Worm (Caenorhabditis elegans) whole organism, L4 larva: Measurements from ENCODE around the gene ril-2.
A peak's percentile ranks its signal among the peaks of the same experiment; 100 is the strongest.

Experiments
- D1046.2 ChIP-seq: fragments of 200-800 bp; sonication (Bioruptor generic); IDR thresholded peaks from 2 replicates; pipeline ENCODE4 v1.3.6; 2022; ENCODE audit warnings: missing genetic modification characterization, missing compliant biosample characterization
- R02D3.7 ChIP-seq: fragments of 150-350 bp; sonication (generic microtip); optimal IDR thresholded peaks from 3 replicates; lab custom pipeline; 2014; ENCODE audit warnings: missing biosample characterization, missing genetic modification characterization
- Y105C5A.15 ChIP-seq: fragments of 200-800 bp; sonication (Bioruptor generic); IDR thresholded peaks from 2 replicates; pipeline ENCODE4 v1.3.6; 2022; ENCODE audit warnings: missing genetic modification characterization, missing compliant biosample characterization
- Y75B8A.6 ChIP-seq: fragments of 200-800 bp; sonication (Bioruptor generic); IDR thresholded peaks from 2 replicates; pipeline ENCODE4 v1.3.6; 2022; ENCODE audit warnings: missing genetic modification reagents, missing genetic modification characterization, missing compliant biosample characterization
- arid-1 ChIP-seq: fragments of 200-800 bp; sonication (Bioruptor generic); conservative IDR thresholded peaks from 2 replicates; pipeline ENCODE4 v1.3.6; 2022; ENCODE audit warnings: missing genetic modification reagents, missing genetic modification characterization, missing compliant biosample characterization
- attf-4 ChIP-seq: sonication (generic microtip); optimal IDR thresholded peaks from 3 replicates; lab custom pipeline; 2017; ENCODE audit warnings: missing biosample characterization, missing genetic modification characterization
- ceh-20 ChIP-seq: fragments of 200-800 bp; sonication (Bioruptor generic); IDR thresholded peaks from 2 replicates; pipeline ENCODE4 v1.3.6; 2022; ENCODE audit warnings: missing genetic modification reagents, missing genetic modification characterization, missing compliant biosample characterization
- ceh-62 ChIP-seq: sonication (generic microtip); optimal IDR thresholded peaks from 2 replicates; lab custom pipeline; 2017; ENCODE audit warnings: missing biosample characterization, missing genetic modification characterization
- ces-1 ChIP-seq: fragments of 150-350 bp; sonication (generic microtip); optimal IDR thresholded peaks from 4 replicates; lab custom pipeline; 2014; ENCODE audit warnings: missing biosample characterization, missing genetic modification reagents, missing genetic modification characterization
- cey-2 ChIP-seq: sonication (generic microtip); optimal IDR thresholded peaks from 3 replicates; lab custom pipeline; 2017; ENCODE audit warnings: missing genetic modification characterization, mild to moderate bottlenecking, missing compliant biosample characterization, antibody characterized with exemption, borderline replicate concordance; ENCODE audit not compliant: insufficient read depth
- daf-16 ChIP-seq, 3 experiments: sonication (generic microtip); optimal IDR thresholded peaks; 2 replicates each; lab custom pipeline; 2016 to 2017; ENCODE audit warnings: missing genetic modification characterization in 3 of 3, missing genetic modification reagents in 3 of 3, mild to moderate bottlenecking in 2 of 3, missing compliant biosample characterization in 2 of 3, missing biosample characterization in 1 of 3, moderate library complexity in 1 of 3
- dmd-6 ChIP-seq: fragments of 200-800 bp; sonication (Bioruptor generic); IDR thresholded peaks from 2 replicates; pipeline ENCODE4 v1.3.6; 2022; ENCODE audit warnings: missing genetic modification reagents, missing genetic modification characterization, missing compliant biosample characterization
- duxl-1 ChIP-seq: sonication (generic microtip); optimal IDR thresholded peaks from 2 replicates; lab custom pipeline; 2016; ENCODE audit warnings: mild to moderate bottlenecking, missing genetic modification characterization, moderate library complexity, missing compliant biosample characterization; ENCODE audit not compliant: poor library complexity
- fos-1 ChIP-seq: fragments of 150-350 bp; optimal IDR thresholded peaks from 2 replicates; lab custom pipeline; 2014; ENCODE audit warnings: missing biosample characterization, missing genetic modification characterization
- hlh-11 ChIP-seq: fragments of 200-800 bp; sonication (Bioruptor generic); optimal IDR thresholded peaks from 2 replicates; lab custom pipeline; 2018; ENCODE audit warnings: mild to moderate bottlenecking, missing genetic modification characterization, missing compliant biosample characterization
- hlh-30 ChIP-seq: sonication (generic microtip); optimal IDR thresholded peaks from 2 replicates; lab custom pipeline; 2017; ENCODE audit warnings: antibody characterized with exemption, mild to moderate bottlenecking, missing genetic modification characterization, missing compliant biosample characterization; ENCODE audit not compliant: insufficient read depth
- lin-1 ChIP-seq: fragments of 200-800 bp; sonication (Bioruptor generic); IDR thresholded peaks from 2 replicates; pipeline ENCODE4 v1.3.6; 2022; ENCODE audit warnings: missing genetic modification reagents, missing genetic modification characterization, missing compliant biosample characterization
- lin-15B ChIP-seq: fragments of 150-350 bp; sonication (generic microtip); optimal IDR thresholded peaks from 3 replicates; lab custom pipeline; 2014; ENCODE audit warnings: missing biosample characterization, missing genetic modification characterization
- lin-38 ChIP-seq: fragments of 200-800 bp; sonication (Bioruptor generic); IDR thresholded peaks from 2 replicates; pipeline ENCODE4 v1.3.6; 2022; ENCODE audit warnings: missing genetic modification reagents, missing genetic modification characterization, missing compliant biosample characterization
- lin-39 ChIP-seq: fragments of 150-350 bp; optimal IDR thresholded peaks from 2 replicates; lab custom pipeline; 2014; ENCODE audit warnings: missing biosample characterization, missing genetic modification reagents, missing genetic modification characterization
- lsy-2 ChIP-seq, 2 experiments: fragments of 150-350 bp in 1 of 2; sonication (generic microtip) in 1 of 2; optimal IDR thresholded peaks; 2 replicates each; lab custom pipeline; 2014 to 2017; ENCODE audit warnings: missing biosample characterization in 2 of 2, missing genetic modification characterization in 2 of 2
- madf-5 ChIP-seq, 2 experiments: fragments of 200-800 bp; sonication (Bioruptor generic); IDR thresholded peaks; 2 replicates each; pipeline ENCODE4 v1.3.6; 2022; ENCODE audit warnings: missing compliant biosample characterization in 2 of 2, missing genetic modification characterization in 2 of 2
- mdl-1 ChIP-seq, 2 experiments: fragments of 150-350 bp in 1 of 2; sonication (generic microtip) in 1 of 2; optimal IDR thresholded peaks; 2 replicates each; lab custom pipeline; 2014 to 2017; ENCODE audit warnings: missing biosample characterization in 2 of 2, missing genetic modification characterization in 2 of 2
- mdt-29 ChIP-seq: fragments of 200-800 bp; sonication (Bioruptor generic); IDR thresholded peaks from 2 replicates; pipeline ENCODE4 v1.3.6; 2022; ENCODE audit warnings: missing genetic modification reagents, missing genetic modification characterization, missing compliant biosample characterization
- mep-1 ChIP-seq: fragments of 150-350 bp; sonication (generic microtip); optimal IDR thresholded peaks from 3 replicates; lab custom pipeline; 2014; ENCODE audit warnings: missing biosample characterization, missing genetic modification characterization
- mes-2 ChIP-seq: sonication (generic microtip); optimal IDR thresholded peaks from 2 replicates; lab custom pipeline; 2016; ENCODE audit warnings: missing genotype, mild to moderate bottlenecking, missing genetic modification characterization, missing compliant biosample characterization; ENCODE audit not compliant: poor library complexity, severe bottlenecking
- mxl-2 ChIP-seq: fragments of 200-800 bp; sonication (Bioruptor generic); conservative IDR thresholded peaks from 2 replicates; pipeline ENCODE4 v1.3.6; 2022; ENCODE audit warnings: missing genetic modification reagents, missing genetic modification characterization, missing compliant biosample characterization
- mxl-3 ChIP-seq: fragments of 200-800 bp; sonication (Bioruptor generic); optimal IDR thresholded peaks from 2 replicates; lab custom pipeline; 2018; ENCODE audit warnings: mild to moderate bottlenecking, missing genetic modification characterization, missing compliant biosample characterization
- nhr-102 ChIP-seq: sonication (generic microtip); optimal IDR thresholded peaks from 2 replicates; lab custom pipeline; 2016; ENCODE audit warnings: mild to moderate bottlenecking, missing genetic modification characterization, moderate library complexity, missing compliant biosample characterization
- nhr-11 ChIP-seq: fragments of 150-350 bp; optimal IDR thresholded peaks from 2 replicates; lab custom pipeline; 2014; ENCODE audit warnings: missing biosample characterization, missing genetic modification characterization
- nhr-237 ChIP-seq: sonication (generic microtip); optimal IDR thresholded peaks from 2 replicates; lab custom pipeline; 2017; ENCODE audit warnings: missing biosample characterization, missing genetic modification characterization
- nhr-28 ChIP-seq: fragments of 150-350 bp; optimal IDR thresholded peaks from 2 replicates; lab custom pipeline; 2014; ENCODE audit warnings: missing biosample characterization, missing genetic modification characterization
- nhr-41 ChIP-seq: fragments of 200-800 bp; sonication (Bioruptor generic); IDR thresholded peaks from 2 replicates; pipeline ENCODE4 v1.3.6; 2022; ENCODE audit warnings: missing genetic modification reagents, missing genetic modification characterization, missing compliant biosample characterization
- nhr-6 ChIP-seq: fragments of 150-350 bp; optimal IDR thresholded peaks from 2 replicates; lab custom pipeline; 2014; ENCODE audit warnings: missing biosample characterization, missing genetic modification characterization
- nhr-76 ChIP-seq: fragments of 150-350 bp; optimal IDR thresholded peaks from 2 replicates; lab custom pipeline; 2014; ENCODE audit warnings: missing biosample characterization, missing genetic modification characterization
- php-3 ChIP-seq: fragments of 200-800 bp; sonication (Bioruptor generic); IDR thresholded peaks from 2 replicates; pipeline ENCODE4 v1.3.6; 2022; ENCODE audit warnings: missing genetic modification reagents, missing genetic modification characterization, missing compliant biosample characterization
- pqm-1 ChIP-seq: sonication (generic microtip); optimal IDR thresholded peaks from 2 replicates; lab custom pipeline; 2017; ENCODE audit warnings: missing biosample characterization, missing genetic modification characterization
- snpc-4 ChIP-seq: fragments of 150-350 bp; optimal IDR thresholded peaks from 2 replicates; lab custom pipeline; 2014; ENCODE audit warnings: missing biosample characterization, missing genetic modification characterization
- unc-62 ChIP-seq, 3 experiments: fragments of 150-350 bp in 1 of 3; sonication (generic microtip); optimal IDR thresholded peaks in 2 of 3; peaks in 1 of 3; 1 replicate in 1 of 3; 2 replicates in 2 of 3; lab custom pipeline; 2014 to 2017; ENCODE audit warnings: missing biosample characterization in 3 of 3, missing genetic modification characterization in 3 of 3, missing genetic modification reagents in 3 of 3, missing genotype in 1 of 3
- vab-7 ChIP-seq: fragments of 200-800 bp; sonication (Bioruptor generic); IDR thresholded peaks from 2 replicates; pipeline ENCODE4 v1.3.6; 2022; ENCODE audit warnings: missing genetic modification reagents, missing genetic modification characterization, missing compliant biosample characterization
- zag-1 ChIP-seq: fragments of 150-350 bp; optimal IDR thresholded peaks from 2 replicates; lab custom pipeline; 2014; ENCODE audit warnings: missing biosample characterization, missing genetic modification characterization
- ztf-7 ChIP-seq: fragments of 150-350 bp; optimal IDR thresholded peaks from 2 replicates; lab custom pipeline; 2014; ENCODE audit warnings: missing biosample characterization, missing genetic modification characterization

Gene ril-2

ce11 chrV:12599110-12599509, at the start of gene ril-2, which contains the start of gene C14C10.10:
Gene ril-2, minus strand, starts transcription at chrV:12599157.
Gene C14C10.10, minus strand, starts transcription at chrV:12599128.
- TF ChIP-seq D1046.2 (GFP tag; lab: Robert Waterston, UW) (no peak), Y105C5A.15 (GFP tag; lab: Robert Waterston, UW) (no peak), ztf-7 (no peak), mes-2 (tag; lab: Kevin White, UChicago) (peak; percentile 40), arid-1 (GFP tag; lab: Robert Waterston, UW) (no peak), ceh-20 (no peak), pqm-1 (no peak), mdt-29 (GFP tag; lab: Robert Waterston, UW) (no peak), ceh-62 (tag; lab: Kevin White, UChicago) (no peak), lsy-2 (tag; optimal IDR thresholded peaks at IDR 0.05; lab: Kevin White, UChicago) (peak in 1 of 2 experiments; percentile 32), nhr-6 (tag; lab: Kevin White, UChicago) (no peak)

- TF ChIP-seq attf-4 (tag; lab: Kevin White, UChicago): no peak
- TF ChIP-seq mxl-3 (GFP tag; lab: Kevin White, UChicago): no peak
- no peak for TF ChIP-seq lsy-2 (tag; optimal IDR thresholded peaks at IDR 0.05; lab: Kevin White, UChicago)
- no peak for TF ChIP-seq madf-5 (GFP tag; IDR thresholded peaks at IDR 0.05; lab: Robert Waterston, UW)
- TF ChIP-seq lin-39 (tag; lab: Kevin White, UChicago): no peak
- TF ChIP-seq duxl-1 (tag; lab: Kevin White, UChicago): no peak
- TF ChIP-seq ces-1 (GFP tag; lab: Kevin White, UChicago): no peak
- TF ChIP-seq lin-1 (GFP tag; lab: Robert Waterston, UW): no peak
- no peak for TF ChIP-seq zag-1 (tag; lab: Kevin White, UChicago)
- TF ChIP-seq php-3 (GFP tag; lab: Robert Waterston, UW): no peak
- no peak for TF ChIP-seq nhr-28 (tag; lab: Kevin White, UChicago)
- TF ChIP-seq lin-38 (GFP tag; lab: Robert Waterston, UW): no peak
- no peak for TF ChIP-seq cey-2 (tag; lab: Kevin White, UChicago)
- TF ChIP-seq nhr-11 (tag; lab: Kevin White, UChicago): no peak
- TF ChIP-seq Y105C5A.15 (GFP tag; lab: Robert Waterston, UW): no peak
- TF ChIP-seq daf-16 (GFP tag; optimal IDR thresholded peaks at IDR 0.05; lab: Kevin White, UChicago): no peak
- no peak for TF ChIP-seq daf-16 (tag; optimal IDR thresholded peaks at IDR 0.05; lab: Kevin White, UChicago)
Measured at ce11 chrV:12644500-12644899, 45.5 kb upstream of the ril-2 start, which contains the start of gene F56H9.8. Gene F56H9.8, plus strand, starts transcription at chrV:12644800.

- TF ChIP-seq mep-1: no peak
- TF ChIP-seq vab-7 (GFP tag; lab: Robert Waterston, UW): no peak
- TF ChIP-seq nhr-102 (tag; lab: Kevin White, UChicago): no peak
- no peak for TF ChIP-seq nhr-237 (tag; lab: Kevin White, UChicago)
- no peak for TF ChIP-seq ceh-62 (tag; lab: Kevin White, UChicago)
- TF ChIP-seq R02D3.7 (tag; lab: Kevin White, UChicago): no peak
- TF ChIP-seq snpc-4 (tag; lab: Kevin White, UChicago): no peak
Measured at ce11 chrV:12640384-12640783, 41.4 kb upstream of the ril-2 start, which contains the start of gene gpa-8. Gene gpa-8, minus strand, starts transcription at chrV:12640484.

ce11 chrV:12637764-12638502, 39.0 kb upstream of the ril-2 start:
- TF ChIP-seq mxl-2 (GFP tag; lab: Robert Waterston, UW) (0 out of 2 replicates have a peak, but pooled peaks have one; percentile 38), php-3 (GFP tag; lab: Robert Waterston, UW) (peak; percentile 56; the same call in 1 of the 2 replicates), unc-62 (GFP tag; optimal IDR thresholded peaks at IDR 0.05 in 1 of 2; lab: Kevin White, UChicago) (peak in 1 of 2 experiments; percentile 7), unc-62 (tag; optimal IDR thresholded peaks at IDR 0.05; lab: Kevin White, UChicago) (no peak), pqm-1 (peak; percentile 83), nhr-76 (tag; lab: Kevin White, UChicago) (no peak), nhr-6 (tag; lab: Kevin White, UChicago) (peak; percentile 71), nhr-41 (GFP tag; lab: Robert Waterston, UW) (no peak), nhr-28 (tag; lab: Kevin White, UChicago) (peak; percentile 30), Y75B8A.6 (GFP tag; lab: Robert Waterston, UW) (no peak), mdl-1 (tag; optimal IDR thresholded peaks at IDR 0.05; lab: Kevin White, UChicago) (peak in 1 of 2 experiments; percentile 65), daf-16 (GFP tag; optimal IDR thresholded peaks at IDR 0.05; lab: Kevin White, UChicago) (peak in 1 of 2 experiments; percentile 61), daf-16 (tag; optimal IDR thresholded peaks at IDR 0.05; lab: Kevin White, UChicago) (peak; percentile 91), hlh-11 (tag; lab: Kevin White, UChicago) (peak; percentile 74), dmd-6 (GFP tag; lab: Robert Waterston, UW) (peak; percentile 50), lin-15B (tag; lab: Kevin White, UChicago) (no peak), hlh-30 (peak; percentile 70), fos-1 (no peak)
